Fruit fly (Drosophila melanogaster) whole organism, adult: ENCODE data around the gene indra.

Source experiments
- CG11617 ChIP-seq: fragments of 200-800 bp; sonication (Bioruptor generic); optimal IDR thresholded peaks from 2 replicates; lab custom pipeline; 2017; ENCODE audit warnings: mild to moderate bottlenecking, missing biosample characterization, missing genetic modification reagents, missing genetic modification characterization
- CG12768 ChIP-seq: fragments of 200-800 bp; sonication (Bioruptor generic); optimal IDR thresholded peaks from 2 replicates; lab custom pipeline; 2017; ENCODE audit warnings: missing biosample characterization, missing genetic modification characterization, mild to moderate bottlenecking, moderate library complexity, missing genetic modification reagents
- CG14711 ChIP-seq: fragments of 200-800 bp; sonication (Bioruptor generic); optimal IDR thresholded peaks from 2 replicates; lab custom pipeline; 2018; ENCODE audit warnings: missing biosample characterization, mild to moderate bottlenecking, missing genetic modification characterization, moderate library complexity
- CG1620 ChIP-seq: fragments of 200-800 bp; sonication (Bioruptor generic); optimal IDR thresholded peaks from 2 replicates; lab custom pipeline; 2016; ENCODE audit warnings: missing biosample characterization, missing genetic modification characterization
- CG33017 ChIP-seq: fragments of 200-800 bp; sonication (Bioruptor generic); optimal IDR thresholded peaks from 2 replicates; lab custom pipeline; 2018; ENCODE audit warnings: missing biosample characterization, mild to moderate bottlenecking, missing genetic modification characterization, moderate library complexity
- CG5204 ChIP-seq: fragments of 200-800 bp; sonication (Bioruptor generic); optimal IDR thresholded peaks from 2 replicates; lab custom pipeline; 2016; ENCODE audit warnings: missing biosample characterization, missing genetic modification characterization
- CG7045 ChIP-seq: fragments of 200-800 bp; sonication (Bioruptor generic); optimal IDR thresholded peaks from 2 replicates; lab custom pipeline; 2017; ENCODE audit warnings: missing biosample characterization, mild to moderate bottlenecking, missing genetic modification characterization
- CG7101 ChIP-seq: fragments of 200-800 bp; sonication (Bioruptor generic); optimal IDR thresholded peaks from 2 replicates; lab custom pipeline; 2018; ENCODE audit warnings: missing biosample characterization, mild to moderate bottlenecking, missing genetic modification characterization, moderate library complexity
- Clk ChIP-seq: fragments of 200-800 bp; sonication (Bioruptor generic); optimal IDR thresholded peaks from 2 replicates; lab custom pipeline; 2017; ENCODE audit warnings: missing biosample characterization, missing genetic modification characterization
- Crg-1 ChIP-seq: fragments of 200-800 bp; sonication (Bioruptor generic); optimal IDR thresholded peaks from 2 replicates; lab custom pipeline; 2016; ENCODE audit warnings: missing biosample characterization, missing genetic modification characterization
- Hr96 ChIP-seq: fragments of 200-800 bp; sonication (Bioruptor generic); optimal IDR thresholded peaks from 2 replicates; lab custom pipeline; 2016; ENCODE audit warnings: missing biosample characterization, missing genetic modification characterization
- Mnt ChIP-seq: fragments of 200-800 bp; sonication (Bioruptor generic); optimal IDR thresholded peaks from 2 replicates; lab custom pipeline; 2016; ENCODE audit warnings: missing biosample characterization, mild to moderate bottlenecking, missing genetic modification characterization
- bab1 ChIP-seq: fragments of 200-800 bp; sonication (Bioruptor generic); optimal IDR thresholded peaks from 3 replicates; lab custom pipeline; 2019; ENCODE audit warnings: missing biosample characterization, mild to moderate bottlenecking, missing genetic modification characterization, moderate library complexity
- cic ChIP-seq: fragments of 200-800 bp; sonication (Bioruptor generic); optimal IDR thresholded peaks from 2 replicates; lab custom pipeline; 2017; ENCODE audit warnings: missing biosample characterization, mild to moderate bottlenecking, missing genetic modification characterization, moderate library complexity
- cnc ChIP-seq, 2 experiments: fragments of >200 bp; optimal IDR thresholded peaks; 2 replicates each; lab custom pipeline; 2017
- kay ChIP-seq: fragments of 200-800 bp; sonication (Bioruptor generic); peaks from one replicate; lab custom pipeline; 2016; ENCODE audit warnings: missing biosample characterization, missing genetic modification characterization, borderline replicate concordance
- ovo ChIP-seq: fragments of 200-800 bp; sonication (Bioruptor generic); optimal IDR thresholded peaks from 2 replicates; lab custom pipeline; 2016; ENCODE audit warnings: missing biosample characterization, missing genetic modification characterization
- pad ChIP-seq: fragments of 200-800 bp; sonication (Bioruptor generic); optimal IDR thresholded peaks from 3 replicates; lab custom pipeline; 2017; ENCODE audit warnings: missing biosample characterization, missing genetic modification characterization, mild to moderate bottlenecking, moderate library complexity, missing genetic modification reagents
- tj ChIP-seq: fragments of 200-800 bp; sonication (Bioruptor generic); optimal IDR thresholded peaks from 3 replicates; lab custom pipeline; 2017; ENCODE audit warnings: missing biosample characterization, mild to moderate bottlenecking, missing genetic modification characterization, moderate library complexity
- toe ChIP-seq: fragments of 200-800 bp; sonication (Bioruptor generic); optimal IDR thresholded peaks from 2 replicates; lab custom pipeline; 2016; ENCODE audit warnings: missing biosample characterization, missing genetic modification characterization

indra gene

DNA sequence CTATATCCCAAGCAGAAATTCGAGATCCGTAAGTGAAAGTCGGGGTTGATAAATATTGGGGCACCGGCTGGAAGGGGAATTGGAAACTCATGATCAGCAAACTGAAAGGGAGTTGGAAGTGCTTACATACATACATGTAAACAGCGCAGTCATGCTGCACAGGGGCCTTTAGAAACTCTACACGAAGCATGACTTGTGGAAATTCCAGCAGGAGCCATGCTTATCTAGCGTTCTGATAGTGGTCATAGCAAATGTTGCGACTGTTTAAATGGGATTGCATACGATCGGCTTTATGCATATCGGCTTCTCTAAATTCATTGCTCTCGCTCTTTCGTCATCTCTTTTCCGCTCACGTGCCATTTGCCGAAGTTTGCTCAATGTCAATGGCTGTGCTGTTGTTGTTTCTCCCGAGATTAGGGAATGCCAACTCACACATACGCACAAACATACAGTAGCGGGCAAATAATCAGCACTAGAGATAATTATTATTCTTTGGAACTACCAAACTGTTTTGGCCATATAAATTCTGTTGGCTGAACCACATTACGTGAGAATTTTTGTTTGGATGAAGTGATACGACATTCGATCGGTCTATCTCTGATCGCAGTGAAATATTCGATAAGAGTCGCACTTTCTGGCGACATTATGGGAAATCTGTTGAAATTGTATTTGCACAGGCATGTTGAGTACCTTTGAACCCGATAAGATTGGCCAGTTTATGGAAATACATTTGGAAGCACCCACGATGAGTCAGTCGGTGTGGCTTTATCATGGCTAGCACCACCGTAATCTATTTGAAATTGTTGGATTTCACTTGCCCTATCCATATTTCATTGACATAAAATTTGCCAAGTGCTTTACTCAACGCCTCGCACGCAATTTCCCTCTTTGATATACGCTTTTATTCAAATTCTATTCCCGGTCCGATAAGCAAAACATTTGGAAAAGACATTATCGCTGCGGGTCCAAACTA lies 5.9 kb downstream of the indra start:
- TF ChIP-seq CG14711 (no peak), cnc (optimal IDR thresholded peaks at IDR 0.05; lab: Kevin White, UChicago) (peak; percentile 95 to 98)

DNA sequence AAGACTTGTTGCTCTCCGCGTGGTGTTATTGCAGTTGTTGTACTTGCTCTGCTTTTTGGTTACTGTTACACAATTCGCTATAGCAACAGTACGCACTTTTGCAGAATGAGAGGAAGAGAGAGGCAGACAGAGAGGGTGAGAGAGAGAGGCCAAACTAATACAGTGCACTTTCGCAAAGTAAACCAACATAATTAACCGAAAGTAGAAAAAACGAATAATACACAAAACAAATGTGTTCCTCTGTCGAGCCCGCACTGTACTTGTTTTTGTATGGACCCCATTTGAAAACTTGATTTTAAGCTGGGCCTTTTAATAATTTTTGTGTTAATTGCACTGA lies 6.8 kb downstream of the indra start:
- TF ChIP-seq cnc (optimal IDR thresholded peaks at IDR 0.05; lab: Kevin White, UChicago) (peak in 1 of 2 experiments; percentile 24), CG12768 (no peak), tj (GFP tag; lab: Kevin White, UChicago) (no peak), kay (GFP tag; lab: Kevin White, UChicago) (no peak), ovo (GFP tag; lab: Kevin White, UChicago) (no peak), Hr96 (no peak), CG14711 (peak; percentile 23), Clk (no peak), CG1620 (GFP tag; lab: Kevin White, UChicago) (peak; percentile 2), CG33017 (tag; lab: Kevin White, UChicago) (no peak), CG7101 (tag; lab: Kevin White, UChicago) (peak; percentile 33), bab1 (GFP tag; lab: Kevin White, UChicago) (peak; percentile 35), Mnt (GFP tag; lab: Kevin White, UChicago) (no peak), CG11617 (GFP tag; lab: Kevin White, UChicago) (no peak), Crg-1 (peak; percentile 15), pad (GFP tag; lab: Kevin White, UChicago) (peak; percentile 98), toe (GFP tag; lab: Kevin White, UChicago) (no peak), CG7045 (peak; percentile 40), cic (no peak), CG5204 (no peak)

DNA sequence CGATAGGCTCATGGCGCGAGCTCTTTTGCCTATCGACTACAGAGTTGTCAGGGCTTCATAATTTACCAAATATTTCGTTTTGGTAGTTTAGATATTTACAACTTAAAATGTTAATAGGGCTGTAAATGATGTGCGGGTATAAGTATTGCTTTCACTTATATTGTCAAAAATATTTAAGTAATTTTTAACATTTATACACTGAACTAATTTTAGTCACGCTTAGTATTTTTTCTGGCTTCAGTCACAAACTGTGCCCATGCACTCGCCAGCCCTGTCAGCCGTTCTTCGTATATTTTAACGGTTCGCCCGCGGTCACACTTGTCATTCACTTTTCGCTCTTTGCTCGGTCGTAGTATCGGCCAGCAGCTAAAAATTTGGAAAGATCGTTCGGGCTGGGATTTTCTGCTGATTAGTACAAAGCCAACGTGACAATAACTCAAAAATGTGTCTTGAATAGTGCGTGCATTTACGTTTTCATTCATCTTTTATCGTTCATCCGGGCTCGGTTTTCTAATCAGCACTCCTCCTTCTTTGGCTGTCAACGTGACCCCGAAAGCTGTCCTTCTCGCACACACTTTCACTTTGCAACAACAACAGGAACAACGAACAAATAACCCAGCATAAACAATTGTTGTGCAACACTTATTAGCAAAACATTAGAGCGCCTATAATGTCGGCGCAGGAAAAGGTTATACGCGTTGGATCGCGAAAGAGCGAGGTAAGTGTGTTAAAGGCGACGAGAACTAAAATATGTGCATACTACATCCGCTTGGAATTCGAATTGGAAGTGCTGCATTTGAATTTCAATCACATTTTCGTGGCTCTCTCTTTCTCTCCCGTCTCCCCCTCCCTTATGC lies 7.4 kb downstream of the indra start, which contains the start of the genes Hmbs and CG2211:
Gene Hmbs, plus strand, starts transcription at position 319 of the 857 bp plus-strand sequence.
Gene CG2211, minus strand, starts transcription at position 789 of the 857 bp plus-strand sequence.
- peak; percentile 61 for TF ChIP-seq CG12768
- TF ChIP-seq cnc (optimal IDR thresholded peaks at IDR 0.05; lab: Kevin White, UChicago), result no peak
- TF ChIP-seq Clk, result peak; percentile 82
- TF ChIP-seq tj (GFP tag; lab: Kevin White, UChicago), result peak; percentile 35
- peak; percentile 73 for TF ChIP-seq CG11617 (GFP tag; lab: Kevin White, UChicago)
- TF ChIP-seq bab1 (GFP tag; lab: Kevin White, UChicago), result peak; percentile 96
- peak; percentile 79 for TF ChIP-seq Mnt (GFP tag; lab: Kevin White, UChicago)
- TF ChIP-seq CG1620 (GFP tag; lab: Kevin White, UChicago), result peak; percentile 87
- TF ChIP-seq kay (GFP tag; lab: Kevin White, UChicago), result no peak
- TF ChIP-seq toe (GFP tag; lab: Kevin White, UChicago), result no peak
- TF ChIP-seq cic, result peak; percentile 76
- TF ChIP-seq CG5204, result no peak
- peak; percentile 55 for TF ChIP-seq CG33017 (tag; lab: Kevin White, UChicago)
- no peak for TF ChIP-seq pad (GFP tag; lab: Kevin White, UChicago)
- peak; percentile 92 for TF ChIP-seq Hr96
- TF ChIP-seq CG7045, result peak; percentile 84
- peak; percentile 69 for TF ChIP-seq Crg-1
- peak; percentile 98 for TF ChIP-seq CG14711
- TF ChIP-seq CG7101 (tag; lab: Kevin White, UChicago), result peak; percentile 68
- TF ChIP-seq ovo (GFP tag; lab: Kevin White, UChicago), result peak; percentile 83

DNA sequence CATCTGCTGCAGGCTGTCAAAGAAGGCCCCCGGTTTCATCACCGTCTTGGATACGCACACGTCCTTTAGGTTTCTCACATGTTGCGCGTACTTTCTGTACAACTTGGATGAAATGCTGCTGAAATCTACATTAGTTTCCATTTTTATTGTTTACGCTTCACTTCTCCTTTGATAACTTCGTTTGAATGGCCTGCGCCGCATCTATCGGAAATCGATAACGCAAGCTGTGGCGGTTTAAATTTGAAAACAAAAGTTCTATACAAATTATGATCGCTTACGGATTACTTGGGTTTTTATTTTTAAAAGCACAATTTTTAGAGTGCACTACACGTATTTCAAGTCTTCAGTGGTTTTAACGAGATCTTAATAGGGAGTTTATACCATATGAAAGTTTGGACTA lies 9.2 kb downstream of the indra start, which contains the start of gene msd5:
Gene msd5, minus strand, starts transcription at position 174 of the 400 bp plus-strand sequence.
- TF ChIP-seq cic (no peak), CG7045 (no peak), Crg-1 (no peak), Clk (no peak), CG14711 (no peak), ovo (GFP tag; lab: Kevin White, UChicago) (no peak), pad (GFP tag; lab: Kevin White, UChicago) (no peak), Mnt (GFP tag; lab: Kevin White, UChicago) (no peak), kay (GFP tag; lab: Kevin White, UChicago) (no peak), CG33017 (tag; lab: Kevin White, UChicago) (no peak)

- no peak for TF ChIP-seq toe (GFP tag; lab: Kevin White, UChicago)
- TF ChIP-seq CG11617 (GFP tag; lab: Kevin White, UChicago), result no peak
- no peak for TF ChIP-seq Mnt (GFP tag; lab: Kevin White, UChicago)
- TF ChIP-seq cnc (optimal IDR thresholded peaks at IDR 0.05; lab: Kevin White, UChicago), result no peak
- TF ChIP-seq CG33017 (tag; lab: Kevin White, UChicago), result no peak
- TF ChIP-seq CG14711, result no peak
- no peak for TF ChIP-seq CG5204
- no peak for TF ChIP-seq cic
- TF ChIP-seq Clk, result no peak
- TF ChIP-seq ovo (GFP tag; lab: Kevin White, UChicago), result no peak
- TF ChIP-seq CG12768, result no peak
- TF ChIP-seq pad (GFP tag; lab: Kevin White, UChicago), result no peak
- TF ChIP-seq CG7101 (tag; lab: Kevin White, UChicago), result no peak
- TF ChIP-seq kay (GFP tag; lab: Kevin White, UChicago), result no peak
- TF ChIP-seq Crg-1, result no peak
- no peak for TF ChIP-seq CG7045
- no peak for TF ChIP-seq tj (GFP tag; lab: Kevin White, UChicago)
- no peak for TF ChIP-seq bab1 (GFP tag; lab: Kevin White, UChicago)
Observed at dm6 chr3L:1331542-1331941, 10.7 kb downstream of the indra start, which contains the start of gene msd1. msd1 (plus strand) TSS chr3L:1331744.
